Worm (Caenorhabditis elegans) whole organism, L2 larva: ENCODE results near the gene sri-34.
"Not testable (repeated sequence)": the region's sequence is repeated elsewhere in the genome, so short reads cannot be mapped to it uniquely, and the experiment has no call there.

Experiments used
- C34F6.9 ChIP-seq: fragments of 150-350 bp; optimal IDR thresholded peaks from 2 replicates; lab custom pipeline; 2014; ENCODE audit warnings: missing biosample characterization, missing genetic modification characterization
- F13H6.1 ChIP-seq: sonication (generic microtip); optimal IDR thresholded peaks from 2 replicates; lab custom pipeline; 2016; ENCODE audit warnings: missing genetic modification characterization, missing compliant biosample characterization
- Y55F3AM.14 ChIP-seq: fragments of 200-800 bp; sonication (Bioruptor generic); optimal IDR thresholded peaks from 2 replicates; lab custom pipeline; 2018; ENCODE audit warnings: mild to moderate bottlenecking, missing genetic modification characterization, missing compliant biosample characterization
- ZK546.5 ChIP-seq: sonication (generic microtip); optimal IDR thresholded peaks from 2 replicates; lab custom pipeline; 2017; ENCODE audit warnings: missing biosample characterization, missing genetic modification characterization
- alr-1 ChIP-seq: fragments of 150-350 bp; optimal IDR thresholded peaks from 2 replicates; lab custom pipeline; 2014; ENCODE audit warnings: missing biosample characterization, missing genetic modification characterization
- aly-2 ChIP-seq: fragments of 150-350 bp; optimal IDR thresholded peaks from 2 replicates; lab custom pipeline; 2014; ENCODE audit warnings: missing biosample characterization, missing genetic modification characterization
- ama-1 ChIP-seq: fragments of 150-350 bp; optimal IDR thresholded peaks from 2 replicates; lab custom pipeline; 2018; ENCODE audit warnings: inconsistent platforms
- ceh-16 ChIP-seq: fragments of 150-350 bp; optimal IDR thresholded peaks from 2 replicates; lab custom pipeline; 2014; ENCODE audit warnings: missing biosample characterization, missing genetic modification characterization
- crh-2 ChIP-seq: sonication (generic microtip); optimal IDR thresholded peaks from 2 replicates; lab custom pipeline; 2017; ENCODE audit warnings: missing biosample characterization, missing genetic modification characterization
- dmd-4 ChIP-seq: sonication (generic microtip); optimal IDR thresholded peaks from 2 replicates; lab custom pipeline; 2017; ENCODE audit warnings: missing biosample characterization, missing genetic modification characterization
- elt-1 ChIP-seq: fragments of 150-350 bp; optimal IDR thresholded peaks from 2 replicates; lab custom pipeline; 2014; ENCODE audit warnings: missing biosample characterization, missing genetic modification characterization
- elt-3 ChIP-seq: sonication (generic microtip); optimal IDR thresholded peaks from 2 replicates; lab custom pipeline; 2017; ENCODE audit warnings: missing biosample characterization, missing genetic modification characterization
- fos-1 ChIP-seq: fragments of 150-350 bp; optimal IDR thresholded peaks from 2 replicates; lab custom pipeline; 2014; ENCODE audit warnings: missing biosample characterization, missing genetic modification characterization
- lin-13 ChIP-seq: fragments of 150-350 bp; optimal IDR thresholded peaks from 2 replicates; lab custom pipeline; 2014; ENCODE audit warnings: missing biosample characterization, missing genetic modification reagents, missing genetic modification characterization
- lin-39 ChIP-seq: fragments of 150-350 bp; optimal IDR thresholded peaks from 2 replicates; lab custom pipeline; 2014; ENCODE audit warnings: missing biosample characterization, missing genetic modification reagents, missing genetic modification characterization
- mab-5 ChIP-seq: fragments of 150-350 bp; optimal IDR thresholded peaks from 2 replicates; lab custom pipeline; 2014; ENCODE audit warnings: missing biosample characterization, missing genetic modification characterization
- mbf-1 ChIP-seq: sonication (generic microtip); optimal IDR thresholded peaks from 2 replicates; lab custom pipeline; 2017; ENCODE audit warnings: missing biosample characterization, missing genetic modification characterization
- mdl-1 ChIP-seq, 2 experiments: fragments of 150-350 bp in 1 of 2; sonication (generic microtip) in 1 of 2; optimal IDR thresholded peaks; 2 replicates each; lab custom pipeline; 2017; ENCODE audit warnings: missing biosample characterization in 2 of 2, missing genetic modification characterization in 2 of 2
- nhr-10 ChIP-seq: sonication (generic microtip); optimal IDR thresholded peaks from 2 replicates; lab custom pipeline; 2017; ENCODE audit warnings: missing biosample characterization, missing genetic modification characterization
- nhr-12 ChIP-seq: fragments of 150-350 bp; optimal IDR thresholded peaks from 2 replicates; lab custom pipeline; 2014; ENCODE audit warnings: missing biosample characterization, missing genetic modification characterization
- nhr-129 ChIP-seq: fragments of 150-350 bp; optimal IDR thresholded peaks from 2 replicates; lab custom pipeline; 2014; ENCODE audit warnings: missing biosample characterization, missing genetic modification characterization
- nhr-21 ChIP-seq: fragments of 150-350 bp; optimal IDR thresholded peaks from 2 replicates; lab custom pipeline; 2014; ENCODE audit warnings: missing biosample characterization, missing genetic modification characterization
- nhr-23 ChIP-seq: fragments of 150-350 bp; optimal IDR thresholded peaks from 2 replicates; lab custom pipeline; 2014; ENCODE audit warnings: missing biosample characterization, missing genetic modification reagents, missing genetic modification characterization
- nhr-237 ChIP-seq: fragments of 150-350 bp; optimal IDR thresholded peaks from 2 replicates; lab custom pipeline; 2014; ENCODE audit warnings: missing biosample characterization, missing genetic modification characterization
- nhr-77 ChIP-seq: fragments of 150-350 bp; optimal IDR thresholded peaks from 2 replicates; lab custom pipeline; 2014; ENCODE audit warnings: missing biosample characterization, missing genetic modification characterization
- peb-1 ChIP-seq: fragments of 150-350 bp; optimal IDR thresholded peaks from 2 replicates; lab custom pipeline; 2014; ENCODE audit warnings: missing biosample characterization, missing genetic modification characterization
- sem-4 ChIP-seq: fragments of 150-350 bp; optimal IDR thresholded peaks from 2 replicates; lab custom pipeline; 2014; ENCODE audit warnings: missing biosample characterization, missing genetic modification reagents, missing genetic modification characterization
- sma-3 ChIP-seq: sonication (generic microtip); optimal IDR thresholded peaks from 2 replicates; lab custom pipeline; 2016; ENCODE audit warnings: missing genetic modification reagents, missing genetic modification characterization, missing compliant biosample characterization
- sma-9 ChIP-seq, 2 experiments: fragments of 150-350 bp in 1 of 2; sonication (generic microtip) in 1 of 2; optimal IDR thresholded peaks; 2 replicates each; lab custom pipeline; 2014 to 2016; ENCODE audit warnings: missing genetic modification characterization in 2 of 2, mild to moderate bottlenecking in 1 of 2, missing biosample characterization in 1 of 2, missing compliant biosample characterization in 1 of 2, missing genetic modification reagents in 1 of 2, moderate library complexity in 1 of 2
- snpc-4 ChIP-seq: fragments of 150-350 bp; optimal IDR thresholded peaks from 2 replicates; lab custom pipeline; 2014; ENCODE audit warnings: missing biosample characterization, missing genetic modification characterization
- unc-39 ChIP-seq: fragments of 150-350 bp; optimal IDR thresholded peaks from 2 replicates; lab custom pipeline; 2014; ENCODE audit warnings: missing biosample characterization, missing genetic modification characterization
- unc-55 ChIP-seq: fragments of 150-350 bp; sonication (generic microtip); optimal IDR thresholded peaks from 3 replicates; lab custom pipeline; 2014; ENCODE audit warnings: missing biosample characterization, missing genetic modification reagents, missing genetic modification characterization
- ztf-1 ChIP-seq: fragments of 200-800 bp; sonication (Bioruptor generic); conservative IDR thresholded peaks from 2 replicates; pipeline ENCODE4 v1.3.6; 2022; ENCODE audit warnings: missing genetic modification characterization, missing compliant biosample characterization
- ztf-11 ChIP-seq: sonication (generic microtip); optimal IDR thresholded peaks from 2 replicates; lab custom pipeline; 2017; ENCODE audit warnings: missing biosample characterization, missing genetic modification characterization

sri-34 gene

DNA sequence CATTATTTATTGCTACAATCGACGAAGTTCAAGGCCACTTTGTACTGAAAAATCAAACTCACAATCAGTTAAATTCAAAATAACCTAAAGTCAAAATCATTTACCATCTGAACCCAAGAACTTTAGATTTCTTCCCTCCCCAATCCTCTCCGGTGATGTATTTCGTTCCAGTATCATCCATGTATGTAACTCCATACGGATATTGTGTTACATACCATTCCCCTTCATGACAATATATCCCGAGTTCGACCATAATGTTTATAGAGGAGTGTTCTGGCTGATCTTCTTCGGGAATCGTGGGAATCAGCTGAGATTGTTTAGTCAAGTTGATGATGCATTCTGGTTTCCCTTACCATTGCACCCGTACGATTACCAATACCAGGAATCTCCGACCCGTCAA is 10.5 kb downstream of the sri-34 start:
- no peak for TF ChIP-seq C34F6.9

DNA sequence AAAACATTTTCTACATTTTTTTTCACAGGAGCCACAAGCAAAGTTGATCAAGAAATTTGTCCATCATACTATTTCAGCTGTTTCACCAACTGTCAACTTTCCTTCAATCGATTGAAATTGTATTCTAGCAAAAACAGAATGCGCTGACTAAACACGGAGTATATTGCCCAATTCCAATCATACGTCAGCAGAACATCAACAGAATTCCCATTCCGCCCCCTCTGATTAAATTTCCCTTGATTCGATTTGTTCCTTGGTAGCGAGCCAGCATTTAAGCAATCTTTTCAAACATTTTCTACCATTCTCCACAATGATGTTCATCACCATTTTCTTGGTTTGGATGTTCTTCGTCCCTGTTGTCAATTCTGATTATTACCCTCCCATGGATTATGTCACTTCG is 13.0 kb downstream of the sri-34 start, which contains the start of gene T10D4.15:
TSS of gene T10D4.15 (plus strand) at position 301 of the 400 bp plus-strand sequence.
- TF ChIP-seq F13H6.1 (tag; lab: Kevin White, UChicago) (no peak), fos-1 (no peak), ZK546.5 (tag; lab: Kevin White, UChicago) (no peak), nhr-77 (tag; lab: Kevin White, UChicago) (no peak), nhr-129 (tag; lab: Kevin White, UChicago) (no peak), sem-4 (tag; lab: Kevin White, UChicago) (no peak), ceh-16 (tag; lab: Kevin White, UChicago) (no peak)

DNA sequence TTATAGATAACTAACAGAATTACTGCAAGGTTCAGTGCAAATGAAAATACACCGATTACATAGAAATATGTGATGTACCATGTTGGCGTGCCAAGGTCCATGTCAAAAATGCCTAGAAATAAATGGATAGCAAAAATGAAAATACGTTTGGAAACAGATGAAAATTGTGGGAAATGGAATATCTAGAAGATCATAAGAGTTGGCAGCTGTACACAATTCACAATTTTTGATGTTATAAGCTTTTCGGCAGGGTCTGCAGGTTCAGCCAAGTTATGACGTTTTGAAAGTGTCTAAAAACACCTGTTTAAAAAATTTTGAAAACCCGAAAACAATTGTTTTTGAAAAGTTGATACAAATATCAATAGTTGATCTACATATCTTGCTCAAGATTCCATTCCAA is 14.3 kb downstream of the sri-34 start, which contains the start of gene sri-43:
TSS of gene sri-43 (minus strand) at position 101 of the 400 bp plus-strand sequence.
- TF ChIP-seq lin-39; Y55F3AM.14; ZK546.5 (tag; lab: Kevin White, UChicago): not testable (repeated sequence)

DNA sequence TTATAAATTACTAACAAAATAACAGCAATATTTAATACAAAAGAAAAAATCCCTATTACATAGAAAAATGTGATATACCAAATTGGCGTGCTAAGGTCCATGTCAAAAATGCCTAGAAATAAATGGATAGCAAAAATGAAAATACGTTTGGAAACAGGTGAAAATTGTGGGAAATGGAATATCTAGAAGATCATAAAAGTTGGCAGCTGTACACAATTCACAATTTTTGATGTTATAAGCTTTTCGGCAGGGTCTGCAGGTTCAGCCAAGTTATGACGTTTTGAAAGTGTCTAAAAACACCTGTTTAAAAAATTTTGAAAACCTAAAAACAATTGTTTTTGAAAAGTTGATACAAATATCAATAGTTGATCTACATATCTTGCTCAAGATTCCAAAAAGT is 16.0 kb downstream of the sri-34 start, which contains the start of gene sri-42:
TSS of gene sri-42 (minus strand) at position 101 of the 400 bp plus-strand sequence.
- TF ChIP-seq ama-1 (lab: Kevin White, UChicago); sma-3 (GFP tag; lab: Kevin White, UChicago); ztf-11 (tag; lab: Kevin White, UChicago): not testable (repeated sequence)

DNA sequence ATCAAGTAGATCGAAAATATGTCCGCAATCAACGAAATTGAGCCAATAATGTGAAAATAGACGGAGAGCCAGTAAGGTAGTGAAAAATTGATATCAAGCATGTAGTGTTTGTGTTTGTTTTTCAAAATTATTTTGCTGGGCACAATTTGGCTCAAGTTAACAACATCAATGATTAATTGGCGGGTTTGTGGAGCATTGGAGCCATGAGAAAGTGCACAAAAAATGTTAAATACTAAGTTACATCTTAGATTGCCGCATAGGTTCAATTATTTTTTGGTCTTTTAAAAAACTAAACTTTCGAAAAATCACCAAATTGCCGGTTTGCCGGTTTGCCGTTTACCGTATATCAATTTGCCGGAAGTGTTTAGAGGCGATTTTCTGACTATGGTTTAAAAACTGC is 21.1 kb downstream of the sri-34 start, which contains the start of gene sri-54:
TSS of gene sri-54 (minus strand) at position 101 of the 400 bp plus-strand sequence.
- TF ChIP-seq nhr-237 = no peak
- no peak for TF ChIP-seq F13H6.1 (tag; lab: Kevin White, UChicago)
- no peak for TF ChIP-seq peb-1 (tag; lab: Kevin White, UChicago)
- TF ChIP-seq fos-1 = no peak
- no peak for TF ChIP-seq Y55F3AM.14
- no peak for TF ChIP-seq mbf-1 (tag; lab: Kevin White, UChicago)
- no peak for TF ChIP-seq nhr-10 (tag; lab: Kevin White, UChicago)
- TF ChIP-seq nhr-12 = no peak
- no peak for TF ChIP-seq nhr-23 (tag; lab: Kevin White, UChicago)
- no peak for TF ChIP-seq nhr-77 (tag; lab: Kevin White, UChicago)
- TF ChIP-seq nhr-21 (tag; lab: Kevin White, UChicago) = no peak
- no peak for TF ChIP-seq aly-2 (tag; lab: Kevin White, UChicago)
- TF ChIP-seq alr-1 (tag; lab: Kevin White, UChicago) = no peak
- TF ChIP-seq lin-13 (GFP tag; lab: Kevin White, UChicago) = no peak
- no peak for TF ChIP-seq sma-3 (GFP tag; lab: Kevin White, UChicago)
- no peak for TF ChIP-seq unc-39 (tag; lab: Kevin White, UChicago)
- TF ChIP-seq mab-5 (tag; lab: Kevin White, UChicago) = no peak
- TF ChIP-seq elt-1 (tag; lab: Kevin White, UChicago) = no peak
- TF ChIP-seq ztf-1 (GFP tag; lab: Robert Waterston, UW) = no peak
- no peak for TF ChIP-seq ZK546.5 (tag; lab: Kevin White, UChicago)

DNA sequence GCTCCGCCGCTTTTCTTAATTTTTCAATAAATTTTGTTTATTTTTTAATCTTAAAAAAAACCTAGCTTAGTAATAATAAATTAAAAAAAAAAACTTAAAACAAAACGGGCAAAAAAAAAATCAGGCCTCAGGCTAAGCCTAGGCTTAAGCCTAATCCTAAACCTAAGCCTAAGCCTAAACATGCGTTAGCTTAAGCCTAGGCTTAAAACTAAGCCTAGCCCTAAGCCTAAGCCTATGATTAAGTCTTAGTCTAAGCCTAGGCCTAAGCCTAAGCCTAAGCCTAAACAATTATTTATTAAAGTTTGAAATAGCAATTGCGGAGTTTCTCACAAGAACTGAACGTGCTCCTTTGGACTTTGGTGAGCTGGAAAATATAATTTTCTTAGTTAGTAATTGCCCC is 23.6 kb downstream of the sri-34 start:
- TF ChIP-seq sma-9 (GFP tag; optimal IDR thresholded peaks at IDR 0.05; lab: Kevin White, UChicago) = no peak
- TF ChIP-seq sma-9 (tag; optimal IDR thresholded peaks at IDR 0.05; lab: Kevin White, UChicago) = no peak
- TF ChIP-seq lin-39 = no peak
- no peak for TF ChIP-seq nhr-129 (tag; lab: Kevin White, UChicago)
- TF ChIP-seq ztf-1 (GFP tag; lab: Robert Waterston, UW) = no peak
- no peak for TF ChIP-seq mdl-1 (tag; optimal IDR thresholded peaks at IDR 0.05; lab: Kevin White, UChicago)
- TF ChIP-seq crh-2 (tag; lab: Kevin White, UChicago) = no peak
- TF ChIP-seq nhr-21 (tag; lab: Kevin White, UChicago) = no peak

DNA sequence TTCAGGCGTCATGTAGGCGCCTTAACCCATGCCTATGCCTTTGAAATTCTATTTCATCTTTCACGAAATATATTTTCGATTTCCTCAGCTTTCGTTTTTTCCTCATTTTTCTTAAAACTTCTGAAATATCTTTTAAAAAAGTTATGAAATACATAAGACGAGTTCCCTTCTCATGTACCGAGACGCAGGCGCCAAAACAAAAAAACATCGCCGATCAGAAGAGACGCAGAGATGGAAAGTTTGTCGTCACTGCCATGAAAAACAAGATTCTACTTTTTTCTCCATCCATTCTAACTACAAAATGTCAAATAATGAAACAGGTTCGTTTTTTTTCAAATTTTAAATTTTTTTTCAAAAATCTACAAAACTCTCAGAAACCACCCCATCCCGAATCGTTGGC is 29.9 kb downstream of the sri-34 start, which contains the start of gene chil-24:
TSS of gene chil-24 (plus strand) at position 156 of the 400 bp plus-strand sequence.
- TF ChIP-seq elt-3 (tag; lab: Kevin White, UChicago) (no peak), sma-9 (GFP tag; optimal IDR thresholded peaks at IDR 0.05; lab: Kevin White, UChicago) (peak; percentile 7), sma-9 (tag; optimal IDR thresholded peaks at IDR 0.05; lab: Kevin White, UChicago) (no peak), nhr-237 (no peak), dmd-4 (no peak), lin-39 (no peak), snpc-4 (tag; lab: Kevin White, UChicago) (no peak), C34F6.9 (no peak), unc-55 (GFP tag; lab: Kevin White, UChicago) (peak; percentile 16), mbf-1 (tag; lab: Kevin White, UChicago) (no peak)
